Worm (Caenorhabditis elegans) whole organism, L4 larva: ENCODE results near the gene clec-82.
A peak's percentile ranks its signal among the peaks of the same experiment; 100 is the strongest.

ENCODE experiments used
- F37D6.2 ChIP-seq: sonication (generic microtip); optimal IDR thresholded peaks from 2 replicates; lab custom pipeline; 2016; ENCODE audit warnings: mild to moderate bottlenecking, missing genetic modification characterization, missing compliant biosample characterization
- F44E2.7 ChIP-seq: fragments of 200-800 bp; sonication (Bioruptor generic); IDR thresholded peaks from 2 replicates; pipeline ENCODE4 v2.1.2; 2022; ENCODE audit warnings: missing genetic modification characterization, missing compliant biosample characterization
- F49E8.2 ChIP-seq: sonication (generic microtip); optimal IDR thresholded peaks from 2 replicates; lab custom pipeline; 2016; ENCODE audit warnings: missing compliant biosample characterization, mild to moderate bottlenecking, missing genetic modification characterization, borderline replicate concordance
- T26A8.4 ChIP-seq: fragments of 200-800 bp; sonication (Bioruptor generic); IDR thresholded peaks from 2 replicates; pipeline ENCODE4 v1.3.6; 2022; ENCODE audit warnings: missing genetic modification characterization, missing compliant biosample characterization
- Y105C5A.15 ChIP-seq: fragments of 200-800 bp; sonication (Bioruptor generic); IDR thresholded peaks from 2 replicates; pipeline ENCODE4 v1.3.6; 2022; ENCODE audit warnings: missing genetic modification characterization, missing compliant biosample characterization
- arid-1 ChIP-seq: fragments of 200-800 bp; sonication (Bioruptor generic); conservative IDR thresholded peaks from 2 replicates; pipeline ENCODE4 v1.3.6; 2022; ENCODE audit warnings: missing genetic modification reagents, missing genetic modification characterization, missing compliant biosample characterization
- attf-4 ChIP-seq: sonication (generic microtip); optimal IDR thresholded peaks from 3 replicates; lab custom pipeline; 2017; ENCODE audit warnings: missing biosample characterization, missing genetic modification characterization
- ceh-62 ChIP-seq: sonication (generic microtip); optimal IDR thresholded peaks from 2 replicates; lab custom pipeline; 2017; ENCODE audit warnings: missing biosample characterization, missing genetic modification characterization
- ceh-82 ChIP-seq: sonication (generic microtip); optimal IDR thresholded peaks from 2 replicates; lab custom pipeline; 2017; ENCODE audit warnings: missing biosample characterization, missing genetic modification characterization
- ces-1 ChIP-seq: fragments of 150-350 bp; sonication (generic microtip); optimal IDR thresholded peaks from 4 replicates; lab custom pipeline; 2014; ENCODE audit warnings: missing biosample characterization, missing genetic modification reagents, missing genetic modification characterization
- ctbp-1 ChIP-seq: fragments of 200-800 bp; sonication (Bioruptor generic); IDR thresholded peaks from 2 replicates; pipeline ENCODE4 v1.3.6; 2022; ENCODE audit warnings: missing genetic modification reagents, missing genetic modification characterization, missing compliant biosample characterization
- daf-19 ChIP-seq: fragments of 200-800 bp; sonication (Bioruptor generic); conservative IDR thresholded peaks from 2 replicates; pipeline ENCODE4 v1.3.6; 2022; ENCODE audit warnings: missing genetic modification characterization, missing compliant biosample characterization
- dmd-8 ChIP-seq: fragments of 200-800 bp; sonication (Bioruptor generic); IDR thresholded peaks from 2 replicates; pipeline ENCODE4 v1.3.6; 2022; ENCODE audit warnings: missing genetic modification characterization, missing compliant biosample characterization
- dmd-9 ChIP-seq: fragments of 200-800 bp; sonication (Bioruptor generic); IDR thresholded peaks from 2 replicates; pipeline ENCODE4 v1.3.6; 2022; ENCODE audit warnings: missing genetic modification reagents, missing genetic modification characterization, missing compliant biosample characterization
- duxl-1 ChIP-seq: sonication (generic microtip); optimal IDR thresholded peaks from 2 replicates; lab custom pipeline; 2016; ENCODE audit warnings: mild to moderate bottlenecking, missing genetic modification characterization, moderate library complexity, missing compliant biosample characterization; ENCODE audit not compliant: poor library complexity
- dve-1 ChIP-seq: sonication (generic microtip); optimal IDR thresholded peaks from 2 replicates; lab custom pipeline; 2017; ENCODE audit warnings: antibody characterized with exemption, mild to moderate bottlenecking, missing genetic modification characterization, missing compliant biosample characterization; ENCODE audit not compliant: insufficient read depth
- egl-27 ChIP-seq: sonication (generic microtip); optimal IDR thresholded peaks from 3 replicates; lab custom pipeline; 2017; ENCODE audit warnings: missing biosample characterization, missing genetic modification reagents, missing genetic modification characterization
- fos-1 ChIP-seq: fragments of 150-350 bp; optimal IDR thresholded peaks from 2 replicates; lab custom pipeline; 2014; ENCODE audit warnings: missing biosample characterization, missing genetic modification characterization
- hif-1 ChIP-seq, 2 experiments: sonication (generic microtip); optimal IDR thresholded peaks; 2 replicates each; lab custom pipeline; 2016 to 2017; ENCODE audit warnings: missing compliant biosample characterization in 2 of 2, missing genetic modification characterization in 2 of 2, missing genetic modification reagents in 2 of 2, missing genotype in 2 of 2, mild to moderate bottlenecking in 1 of 2
- hlh-30 ChIP-seq: sonication (generic microtip); optimal IDR thresholded peaks from 2 replicates; lab custom pipeline; 2017; ENCODE audit warnings: antibody characterized with exemption, mild to moderate bottlenecking, missing genetic modification characterization, missing compliant biosample characterization; ENCODE audit not compliant: insufficient read depth
- jun-1 ChIP-seq: fragments of 150-350 bp; optimal IDR thresholded peaks from 2 replicates; lab custom pipeline; 2014; ENCODE audit warnings: missing biosample characterization, missing genetic modification reagents, missing genetic modification characterization
- lim-7 ChIP-seq: fragments of 200-800 bp; sonication (Bioruptor generic); IDR thresholded peaks from 2 replicates; pipeline ENCODE4 v1.3.6; 2022; ENCODE audit warnings: missing genetic modification characterization, missing compliant biosample characterization
- lin-1 ChIP-seq: fragments of 200-800 bp; sonication (Bioruptor generic); IDR thresholded peaks from 2 replicates; pipeline ENCODE4 v1.3.6; 2022; ENCODE audit warnings: missing genetic modification reagents, missing genetic modification characterization, missing compliant biosample characterization
- lin-13 ChIP-seq: fragments of 150-350 bp; optimal IDR thresholded peaks from 2 replicates; lab custom pipeline; 2014; ENCODE audit warnings: missing biosample characterization, missing genetic modification reagents, missing genetic modification characterization
- lin-29 ChIP-seq: fragments of 200-800 bp; sonication (Bioruptor generic); IDR thresholded peaks from 2 replicates; pipeline ENCODE4 v1.3.6; 2022; ENCODE audit warnings: missing genetic modification reagents, missing genetic modification characterization, missing compliant biosample characterization
- lin-38 ChIP-seq: fragments of 200-800 bp; sonication (Bioruptor generic); IDR thresholded peaks from 2 replicates; pipeline ENCODE4 v1.3.6; 2022; ENCODE audit warnings: missing genetic modification reagents, missing genetic modification characterization, missing compliant biosample characterization
- lsy-2 ChIP-seq, 2 experiments: fragments of 150-350 bp in 1 of 2; sonication (generic microtip) in 1 of 2; optimal IDR thresholded peaks; 2 replicates each; lab custom pipeline; 2014 to 2017; ENCODE audit warnings: missing biosample characterization in 2 of 2, missing genetic modification characterization in 2 of 2
- mdl-1 ChIP-seq, 2 experiments: fragments of 150-350 bp in 1 of 2; sonication (generic microtip) in 1 of 2; optimal IDR thresholded peaks; 2 replicates each; lab custom pipeline; 2014 to 2017; ENCODE audit warnings: missing biosample characterization in 2 of 2, missing genetic modification characterization in 2 of 2
- mep-1 ChIP-seq: fragments of 150-350 bp; sonication (generic microtip); optimal IDR thresholded peaks from 3 replicates; lab custom pipeline; 2014; ENCODE audit warnings: missing biosample characterization, missing genetic modification characterization
- mes-2 ChIP-seq: sonication (generic microtip); optimal IDR thresholded peaks from 2 replicates; lab custom pipeline; 2016; ENCODE audit warnings: missing genotype, mild to moderate bottlenecking, missing genetic modification characterization, missing compliant biosample characterization; ENCODE audit not compliant: poor library complexity, severe bottlenecking
- mxl-2 ChIP-seq: fragments of 200-800 bp; sonication (Bioruptor generic); conservative IDR thresholded peaks from 2 replicates; pipeline ENCODE4 v1.3.6; 2022; ENCODE audit warnings: missing genetic modification reagents, missing genetic modification characterization, missing compliant biosample characterization
- mxl-3 ChIP-seq: fragments of 200-800 bp; sonication (Bioruptor generic); optimal IDR thresholded peaks from 2 replicates; lab custom pipeline; 2018; ENCODE audit warnings: mild to moderate bottlenecking, missing genetic modification characterization, missing compliant biosample characterization
- nhr-11 ChIP-seq: fragments of 150-350 bp; optimal IDR thresholded peaks from 2 replicates; lab custom pipeline; 2014; ENCODE audit warnings: missing biosample characterization, missing genetic modification characterization
- nhr-237 ChIP-seq: sonication (generic microtip); optimal IDR thresholded peaks from 2 replicates; lab custom pipeline; 2017; ENCODE audit warnings: missing biosample characterization, missing genetic modification characterization
- nhr-28 ChIP-seq: fragments of 150-350 bp; optimal IDR thresholded peaks from 2 replicates; lab custom pipeline; 2014; ENCODE audit warnings: missing biosample characterization, missing genetic modification characterization
- nhr-41 ChIP-seq: fragments of 200-800 bp; sonication (Bioruptor generic); IDR thresholded peaks from 2 replicates; pipeline ENCODE4 v1.3.6; 2022; ENCODE audit warnings: missing genetic modification reagents, missing genetic modification characterization, missing compliant biosample characterization
- nhr-42 ChIP-seq: fragments of 200-800 bp; sonication (Bioruptor generic); IDR thresholded peaks from 2 replicates; pipeline ENCODE4 v1.3.6; 2022; ENCODE audit warnings: missing genetic modification characterization, missing compliant biosample characterization
- nhr-48 ChIP-seq: sonication (generic microtip); optimal IDR thresholded peaks from 2 replicates; lab custom pipeline; 2016; ENCODE audit warnings: mild to moderate bottlenecking, missing genetic modification characterization, missing compliant biosample characterization
- nhr-77 ChIP-seq: fragments of 150-350 bp; optimal IDR thresholded peaks from 2 replicates; lab custom pipeline; 2014; ENCODE audit warnings: missing biosample characterization, missing genetic modification characterization
- pha-4 ChIP-seq, 2 experiments: fragments of 150-350 bp in 1 of 2; fragments of 200-800 bp in 1 of 2; sonication (Bioruptor generic) in 1 of 2; IDR thresholded peaks in 1 of 2; optimal IDR thresholded peaks in 1 of 2; 2 replicates each; pipeline versions ENCODE4 v1.3.6 to Lab custom; 2014 to 2022; ENCODE audit warnings: missing genetic modification characterization in 2 of 2, missing genetic modification reagents in 2 of 2, missing biosample characterization in 1 of 2, missing compliant biosample characterization in 1 of 2
- php-3 ChIP-seq: fragments of 200-800 bp; sonication (Bioruptor generic); IDR thresholded peaks from 2 replicates; pipeline ENCODE4 v1.3.6; 2022; ENCODE audit warnings: missing genetic modification reagents, missing genetic modification characterization, missing compliant biosample characterization
- set-16 ChIP-seq: fragments of 200-800 bp; sonication (Bioruptor generic); IDR thresholded peaks from 2 replicates; pipeline ENCODE4 v1.3.6; 2022; ENCODE audit warnings: missing genetic modification reagents, missing genetic modification characterization, missing compliant biosample characterization
- snpc-1.2 ChIP-seq: fragments of 200-800 bp; sonication (Bioruptor generic); IDR thresholded peaks from 2 replicates; pipeline ENCODE4 v1.3.6; 2022; ENCODE audit warnings: missing genetic modification reagents, missing genetic modification characterization, missing compliant biosample characterization
- tra-1 ChIP-seq: fragments of 200-800 bp; sonication (Bioruptor generic); IDR thresholded peaks from 2 replicates; pipeline ENCODE4 v1.3.6; 2022; ENCODE audit warnings: missing genetic modification reagents, missing genetic modification characterization, missing compliant biosample characterization
- unc-130 ChIP-seq: sonication (generic microtip); optimal IDR thresholded peaks from 2 replicates; lab custom pipeline; 2016; ENCODE audit warnings: missing genetic modification reagents, missing genetic modification characterization, missing compliant biosample characterization
- vab-7 ChIP-seq: fragments of 200-800 bp; sonication (Bioruptor generic); IDR thresholded peaks from 2 replicates; pipeline ENCODE4 v1.3.6; 2022; ENCODE audit warnings: missing genetic modification reagents, missing genetic modification characterization, missing compliant biosample characterization
- zfp-2 ChIP-seq: sonication (generic microtip); optimal IDR thresholded peaks from 2 replicates; lab custom pipeline; 2016; ENCODE audit warnings: mild to moderate bottlenecking, missing genetic modification characterization, missing compliant biosample characterization

The clec-82 gene

DNA sequence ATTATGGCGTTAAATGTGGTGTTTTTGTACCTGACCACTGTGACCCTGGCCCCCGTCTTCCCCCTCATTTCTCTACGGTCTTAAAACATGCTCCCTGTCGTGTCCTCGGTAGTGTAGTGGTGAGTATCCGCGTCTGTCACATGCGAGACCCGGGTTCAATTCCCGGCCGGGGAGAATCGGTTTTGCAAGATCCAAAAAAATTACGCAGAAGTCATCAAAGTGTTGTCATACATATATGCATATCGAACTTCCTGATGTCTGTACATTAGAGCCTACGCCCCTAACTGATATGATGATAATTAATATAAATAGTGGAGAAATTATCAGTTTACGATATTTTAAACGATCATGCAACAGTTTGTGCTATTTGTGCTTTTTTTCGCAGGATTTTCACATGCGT is 29.9 kb upstream of the clec-82 start, which contains the start of gene Y54G2A.45 (continued):
- peak in 1 of 2 experiments; percentile 69 for TF ChIP-seq lsy-2 (tag; optimal IDR thresholded peaks at IDR 0.05; lab: Kevin White, UChicago)
- TF ChIP-seq daf-19 (GFP tag; lab: Robert Waterston, UW) = no peak
- TF ChIP-seq attf-4 (tag; lab: Kevin White, UChicago) = no peak
- no peak for TF ChIP-seq lin-1 (GFP tag; lab: Robert Waterston, UW)
- peak; percentile 52; the same call in 1 of the 2 replicates for TF ChIP-seq nhr-41 (GFP tag; lab: Robert Waterston, UW)
- no peak for TF ChIP-seq ceh-62 (tag; lab: Kevin White, UChicago)
- TF ChIP-seq lin-38 (GFP tag; lab: Robert Waterston, UW) = peak; percentile 80
- TF ChIP-seq ceh-82 (tag; lab: Kevin White, UChicago) = no peak
- peak; percentile 78 for TF ChIP-seq F49E8.2 (tag; lab: Kevin White, UChicago)
- peak; percentile 78 for TF ChIP-seq arid-1 (GFP tag; lab: Robert Waterston, UW)

DNA sequence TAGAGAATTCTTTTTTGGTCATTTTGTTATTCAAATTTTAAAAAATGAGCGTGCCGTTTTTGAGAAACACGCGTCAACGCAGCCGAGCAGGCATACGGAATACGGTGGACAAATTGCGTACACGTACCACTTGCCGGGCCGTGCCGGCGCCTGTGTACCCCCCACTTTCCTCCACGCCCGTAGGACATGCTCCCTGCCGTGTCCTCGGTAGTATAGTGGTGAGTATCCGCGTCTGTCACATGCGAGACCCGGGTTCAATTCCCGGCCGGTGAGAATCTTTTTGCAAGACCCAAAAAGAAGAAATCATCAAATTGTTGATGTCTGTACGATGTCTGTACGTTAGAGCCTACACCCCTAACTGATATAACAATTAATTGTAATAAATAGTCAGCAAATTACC is 27.3 kb upstream of the clec-82 start:
- no peak for TF ChIP-seq nhr-77 (tag; lab: Kevin White, UChicago)
- no peak for TF ChIP-seq hif-1 (tag; optimal IDR thresholded peaks at IDR 0.05; lab: Kevin White, UChicago)
- no peak for TF ChIP-seq lin-13 (GFP tag; lab: Kevin White, UChicago)
- TF ChIP-seq ces-1 (GFP tag; lab: Kevin White, UChicago) = no peak
- peak; percentile 46 for TF ChIP-seq hlh-30 (tag; lab: Kevin White, UChicago)
- TF ChIP-seq set-16 (GFP tag; lab: Robert Waterston, UW) = peak; percentile 41
- TF ChIP-seq tra-1 (GFP tag; lab: Robert Waterston, UW) = peak; percentile 67; the same call in 1 of the 2 replicates
- TF ChIP-seq mes-2 = peak; percentile 43
- TF ChIP-seq nhr-11 (tag; lab: Kevin White, UChicago) = no peak
- TF ChIP-seq nhr-48 = no peak
- peak; percentile 67; the same call in 1 of the 2 replicates for TF ChIP-seq vab-7 (GFP tag; lab: Robert Waterston, UW)
- TF ChIP-seq unc-130 = peak; percentile 3
- TF ChIP-seq jun-1 = no peak
- no peak for TF ChIP-seq egl-27 (tag; lab: Kevin White, UChicago)
- TF ChIP-seq nhr-28 (tag; lab: Kevin White, UChicago) = no peak
- no peak for TF ChIP-seq mdl-1 (tag; optimal IDR thresholded peaks at IDR 0.05; lab: Kevin White, UChicago)
- TF ChIP-seq lin-38 (GFP tag; lab: Robert Waterston, UW) = peak; percentile 58
- TF ChIP-seq snpc-1.2 = no peak
- TF ChIP-seq dve-1 = no peak
- no peak for TF ChIP-seq duxl-1 (tag; lab: Kevin White, UChicago)
- TF ChIP-seq dmd-9 (GFP tag; lab: Robert Waterston, UW) = 0 out of 2 replicates have a peak, but pooled peaks have one; percentile 48
- TF ChIP-seq arid-1 (GFP tag; lab: Robert Waterston, UW) = 0 out of 2 replicates have a peak, but pooled peaks have one; percentile 46
- TF ChIP-seq nhr-237 = no peak
- 0 out of 2 replicates have a peak, but pooled peaks have one; percentile 42 for TF ChIP-seq Y105C5A.15
- peak; percentile 6 for TF ChIP-seq mxl-3
- TF ChIP-seq php-3 (GFP tag; lab: Robert Waterston, UW) = 0 out of 2 replicates have a peak, but pooled peaks have one; percentile 25
- TF ChIP-seq pha-4 (GFP tag; IDR thresholded peaks at IDR 0.05; lab: Robert Waterston, UW) = 0 out of 2 replicates have a peak, but pooled peaks have one; percentile 18
- no peak for TF ChIP-seq pha-4 (tag; optimal IDR thresholded peaks at IDR 0.05; lab: Kevin White, UChicago)
- no peak for TF ChIP-seq ceh-82 (tag; lab: Kevin White, UChicago)
- TF ChIP-seq lim-7 (GFP tag; lab: Robert Waterston, UW) = peak; percentile 75
- TF ChIP-seq F44E2.7 = 0 out of 2 replicates have a peak, but pooled peaks have one; percentile 67
- no peak for TF ChIP-seq zfp-2
- no peak for TF ChIP-seq F37D6.2 (tag; lab: Kevin White, UChicago)
- 0 out of 2 replicates have a peak, but pooled peaks have one; percentile 53 for TF ChIP-seq dmd-8 (GFP tag; lab: Robert Waterston, UW)
- TF ChIP-seq mep-1 (tag; lab: Kevin White, UChicago) = no peak
- 0 out of 2 replicates have a peak, but pooled peaks have one; percentile 19 for TF ChIP-seq lin-29 (GFP tag; lab: Robert Waterston, UW)
- TF ChIP-seq nhr-42 (GFP tag; lab: Robert Waterston, UW) = no peak
- TF ChIP-seq ctbp-1 (GFP tag; lab: Robert Waterston, UW) = no peak
- TF ChIP-seq T26A8.4 (GFP tag; lab: Robert Waterston, UW) = no peak
- no peak for TF ChIP-seq mxl-2 (GFP tag; lab: Robert Waterston, UW)
- no peak for TF ChIP-seq fos-1 (tag; lab: Kevin White, UChicago)
